Fruit fly (Drosophila melanogaster): ENCODE results near the gene CG13887.

CG13887 gene

DNA sequence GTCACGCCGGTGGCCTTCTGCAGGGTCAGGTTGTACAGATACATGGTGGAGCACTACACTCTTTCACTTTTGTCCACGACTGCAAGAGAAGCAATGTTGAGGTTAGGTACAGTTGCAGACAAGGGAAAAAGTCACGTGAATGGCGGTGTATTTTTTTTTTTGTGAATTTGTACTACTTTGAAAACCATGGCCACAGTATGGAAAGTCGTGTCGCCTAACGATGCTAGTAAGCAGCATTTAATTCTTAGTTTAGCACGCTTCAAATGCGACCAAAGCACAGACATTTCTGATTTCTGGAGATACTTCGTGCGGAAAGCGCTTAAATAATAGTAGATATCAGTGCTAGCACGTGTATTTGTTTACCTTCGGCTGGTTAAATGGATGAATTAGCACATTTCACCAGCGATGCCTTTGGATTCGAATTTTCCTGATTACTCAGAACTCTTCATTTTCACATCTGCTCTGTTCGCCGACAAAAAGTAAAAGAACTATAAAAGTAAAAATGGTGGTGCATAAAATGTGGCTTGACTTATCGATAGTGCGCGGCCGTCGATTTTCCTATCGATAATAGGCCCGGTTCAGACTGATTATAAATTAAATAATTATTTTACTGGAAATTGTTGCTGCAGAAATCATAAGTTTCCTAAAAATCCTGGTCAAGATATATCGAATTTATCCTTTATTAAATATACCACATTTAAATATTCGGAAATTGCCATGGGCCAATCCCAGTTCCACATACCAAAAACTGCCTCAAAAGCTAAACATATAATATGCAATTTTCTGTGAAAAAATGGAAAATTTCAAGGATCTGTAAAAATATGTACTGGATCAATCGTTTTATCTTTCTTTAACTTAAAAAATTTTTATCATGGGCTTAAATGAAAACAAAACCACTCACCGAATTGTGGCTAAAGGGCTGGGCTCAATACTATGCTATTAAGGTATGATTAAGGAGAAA is 4.5 kb upstream of the CG13887 start, which contains the start of gene Sf3b3 (continued):
- TF ChIP-seq CG4404 (GFP tag; IDR thresholded peaks at IDR 0.05) (0 out of 2 replicates have a peak, but pooled peaks have one; percentile 16), otp (GFP tag; IDR thresholded peaks at IDR 0.05) (no peak), jigr1 (GFP tag; IDR thresholded peaks at IDR 0.05) (peak; percentile 31; the same call in 1 of the 3 replicates), knrl (GFP tag; IDR thresholded peaks at IDR 0.05; ENCODE audit: partially characterized antibody) (peak; percentile 55), jumu (GFP tag; optimal IDR thresholded peaks at IDR 0.05) (no peak), Usf (GFP tag; optimal IDR thresholded peaks at IDR 0.05) (no peak), psq (GFP tag; optimal IDR thresholded peaks at IDR 0.05) (no peak), oc (tag; optimal IDR thresholded peaks at IDR 0.05) (no peak), CG10366 (GFP tag; IDR thresholded peaks at IDR 0.05) (no peak), nmo (GFP tag; optimal IDR thresholded peaks at IDR 0.05) (no peak), ssp (GFP tag; IDR thresholded peaks at IDR 0.05) (peak; percentile 78), Max (GFP tag; optimal IDR thresholded peaks at IDR 0.05) (no peak), HLH3B (GFP tag; IDR thresholded peaks at IDR 0.05) (peak; percentile 36; the same call in 1 of the 2 replicates), ato (GFP tag; IDR thresholded peaks at IDR 0.05; ENCODE audit: partially characterized antibody) (peak; percentile 64), sug (tag; optimal IDR thresholded peaks at IDR 0.05) (peak; percentile 9), CG12219 (GFP tag; optimal IDR thresholded peaks at IDR 0.05) (no peak), Sin3A (optimal IDR thresholded peaks at IDR 0.05) (no peak), hbn (GFP tag; IDR thresholded peaks at IDR 0.05; ENCODE audit: partially characterized antibody) (peak; percentile 25; the same call in 1 of the 2 replicates), caup (GFP tag; optimal IDR thresholded peaks at IDR 0.05; ENCODE audit: severe bottlenecking) (no peak), tio (GFP tag; optimal IDR thresholded peaks at IDR 0.05) (no peak), NC2α (GFP tag; optimal IDR thresholded peaks at IDR 0.05) (no peak), ind (GFP tag; optimal IDR thresholded peaks at IDR 0.05) (no peak), danr (GFP tag; IDR thresholded peaks at IDR 0.05) (no peak), Ssrp (tag; optimal IDR thresholded peaks at IDR 0.05) (no peak), mirr (GFP tag; optimal IDR thresholded peaks at IDR 0.05) (no peak), unc-4 (GFP tag; IDR thresholded peaks at IDR 0.05; ENCODE audit: partially characterized antibody) (peak; percentile 50), CG9215 (GFP tag; IDR thresholded peaks at IDR 0.05) (no peak; the same call in 1 of the 2 replicates), Deaf1 (tag; optimal IDR thresholded peaks at IDR 0.05) (no peak), CG2116 (GFP tag; optimal IDR thresholded peaks at IDR 0.05) (no peak), bsh (GFP tag; optimal IDR thresholded peaks at IDR 0.05) (no peak), tna (GFP tag; IDR thresholded peaks at IDR 0.05; ENCODE audit: partially characterized antibody) (no peak; the same call in none of the 2 replicates), gt (GFP tag; IDR thresholded peaks at IDR 0.05) (no peak), CG7987 (GFP tag; optimal IDR thresholded peaks at IDR 0.05) (peak; percentile 28), CG13624 (GFP tag; optimal IDR thresholded peaks at IDR 0.05) (no peak), CG8281 (tag; optimal IDR thresholded peaks at IDR 0.05) (no peak), CG7839 (tag; optimal IDR thresholded peaks at IDR 0.05) (peak; percentile 21), dan (GFP tag; IDR thresholded peaks at IDR 0.05) (no peak), Xrp1 (GFP tag; IDR thresholded peaks at IDR 0.05) (no peak), Dip3 (GFP tag; optimal IDR thresholded peaks at IDR 0.05) (no peak), CG1529 (GFP tag; optimal IDR thresholded peaks at IDR 0.05) (no peak), Xbp1 (GFP tag; optimal IDR thresholded peaks at IDR 0.05) (no peak), CG11560 (tag; IDR thresholded peaks at IDR 0.05) (no peak), ken (GFP tag; IDR thresholded peaks at IDR 0.05) (no peak), sqz (GFP tag; optimal IDR thresholded peaks at IDR 0.05) (peak; percentile 60), HLH4C (GFP tag; IDR thresholded peaks at IDR 0.05; ENCODE audit: partially characterized antibody) (peak; percentile 48; the same call in 2 of the 3 replicates), vvl (GFP tag; IDR thresholded peaks at IDR 0.05) (0 out of 2 replicates have a peak, but pooled peaks have one; percentile 36), CG2875 (GFP tag; optimal IDR thresholded peaks at IDR 0.05) (no peak), ham (GFP tag; IDR thresholded peaks at IDR 0.05) (no peak)
